Worm (Caenorhabditis elegans): ENCODE results near the gene T25E12.6.

Gene T25E12.6

DNA sequence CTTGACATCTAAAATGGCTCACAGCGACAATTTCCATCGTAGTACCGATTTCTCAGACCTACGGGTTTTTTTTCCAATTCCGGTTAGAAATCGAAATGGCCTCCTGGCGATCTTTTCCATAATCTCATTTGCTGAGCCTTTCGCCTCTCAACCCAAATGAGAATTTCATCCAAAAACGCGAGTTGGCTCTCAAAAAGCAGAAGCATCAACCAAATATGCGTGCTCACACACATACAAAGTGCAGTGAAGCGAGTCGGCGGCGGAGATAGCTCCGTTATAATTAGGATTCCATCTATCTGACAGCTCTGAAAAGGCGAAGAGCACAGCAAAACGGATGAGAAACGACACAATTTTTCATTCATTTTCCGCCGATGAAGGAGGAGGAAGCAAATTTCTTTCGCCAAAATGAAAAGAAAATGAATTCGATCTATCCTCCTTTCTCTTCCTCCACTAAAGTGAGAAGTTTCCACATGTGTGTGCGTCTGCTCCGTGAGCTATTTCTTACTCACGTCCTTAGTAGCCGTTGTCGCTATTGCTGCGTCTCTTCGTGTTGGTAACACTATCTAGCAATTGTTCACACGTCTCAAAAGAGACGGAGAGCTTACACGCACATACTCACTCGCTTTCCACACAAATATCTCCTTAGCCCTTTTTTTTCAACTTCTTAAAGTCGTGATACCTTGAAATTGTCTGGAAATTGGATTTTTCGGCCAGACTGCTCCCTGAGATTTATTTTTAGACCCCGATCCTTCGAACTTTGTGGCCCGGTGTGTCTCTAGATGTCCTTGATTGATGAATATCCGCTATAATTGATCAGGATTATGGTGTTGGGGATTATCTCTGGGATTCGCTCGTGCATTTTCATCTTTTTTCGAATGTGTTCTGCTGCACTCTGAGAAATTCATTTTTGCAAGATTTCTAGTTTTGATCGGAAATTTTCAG, 10.1 kb downstream of the T25E12.6 start:
- TF ChIP-seq nhr-129 (tag; optimal IDR thresholded peaks at IDR 0.05) (peak; percentile 26), C34F6.9 (tag; optimal IDR thresholded peaks at IDR 0.05) (peak; percentile 8), unc-55 (GFP tag; optimal IDR thresholded peaks at IDR 0.05) (peak; percentile 77), mdl-1 (tag; optimal IDR thresholded peaks at IDR 0.05) (no peak), ceh-82 (tag; optimal IDR thresholded peaks at IDR 0.05) (no peak)

DNA sequence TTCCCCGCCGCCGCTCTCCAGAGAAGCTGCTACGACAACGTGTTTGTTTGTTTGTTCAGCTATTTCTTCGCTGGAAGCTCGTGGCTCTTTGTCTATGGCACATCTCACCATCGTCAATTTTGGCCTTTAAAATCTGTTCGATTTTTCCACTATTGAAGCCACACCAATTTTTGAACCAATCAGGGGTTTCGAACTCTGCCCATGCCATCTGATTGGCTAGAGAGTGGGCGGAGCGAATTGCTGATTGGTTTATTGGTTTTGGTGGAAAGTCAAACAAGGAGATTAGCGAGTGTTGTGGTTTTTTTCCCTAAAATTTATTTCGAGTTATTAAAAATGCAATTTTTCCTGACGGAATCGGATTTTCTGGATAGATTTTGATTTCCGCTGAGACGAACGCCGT, 13.9 kb downstream of the T25E12.6 start:
- no peak for TF ChIP-seq zag-1 (tag; optimal IDR thresholded peaks at IDR 0.05)
- TF ChIP-seq alr-1 (tag; optimal IDR thresholded peaks at IDR 0.05), result no peak
- TF ChIP-seq snpc-4 (tag; optimal IDR thresholded peaks at IDR 0.05), result no peak
- TF ChIP-seq crh-2 (tag; optimal IDR thresholded peaks at IDR 0.05), result no peak
- TF ChIP-seq sma-3 (GFP tag; optimal IDR thresholded peaks at IDR 0.05), result no peak
- TF ChIP-seq C34F6.9 (tag; optimal IDR thresholded peaks at IDR 0.05), result no peak
- TF ChIP-seq nhr-11 (tag; optimal IDR thresholded peaks at IDR 0.05), result no peak
- no peak for TF ChIP-seq mbf-1 (tag; optimal IDR thresholded peaks at IDR 0.05)
- TF ChIP-seq lin-13 (GFP tag; optimal IDR thresholded peaks at IDR 0.05), result no peak
- TF ChIP-seq lin-39 (tag; optimal IDR thresholded peaks at IDR 0.05), result no peak
- no peak for TF ChIP-seq unc-55 (GFP tag; optimal IDR thresholded peaks at IDR 0.05)
- TF ChIP-seq ama-1 (optimal IDR thresholded peaks at IDR 0.05), result no peak
- no peak for TF ChIP-seq lin-11 (tag; optimal IDR thresholded peaks at IDR 0.05)
- no peak for TF ChIP-seq ztf-11 (tag; optimal IDR thresholded peaks at IDR 0.05)
- TF ChIP-seq aly-2 (tag; optimal IDR thresholded peaks at IDR 0.05), result no peak
- TF ChIP-seq egl-27 (tag; optimal IDR thresholded peaks at IDR 0.05), result no peak
- TF ChIP-seq sma-9 (GFP tag; optimal IDR thresholded peaks at IDR 0.05), result no peak
- no peak for TF ChIP-seq sma-9 (tag; optimal IDR thresholded peaks at IDR 0.05)
- TF ChIP-seq nhr-237 (tag; optimal IDR thresholded peaks at IDR 0.05), result no peak
- TF ChIP-seq unc-62 (GFP tag; optimal IDR thresholded peaks at IDR 0.05), result no peak

DNA sequence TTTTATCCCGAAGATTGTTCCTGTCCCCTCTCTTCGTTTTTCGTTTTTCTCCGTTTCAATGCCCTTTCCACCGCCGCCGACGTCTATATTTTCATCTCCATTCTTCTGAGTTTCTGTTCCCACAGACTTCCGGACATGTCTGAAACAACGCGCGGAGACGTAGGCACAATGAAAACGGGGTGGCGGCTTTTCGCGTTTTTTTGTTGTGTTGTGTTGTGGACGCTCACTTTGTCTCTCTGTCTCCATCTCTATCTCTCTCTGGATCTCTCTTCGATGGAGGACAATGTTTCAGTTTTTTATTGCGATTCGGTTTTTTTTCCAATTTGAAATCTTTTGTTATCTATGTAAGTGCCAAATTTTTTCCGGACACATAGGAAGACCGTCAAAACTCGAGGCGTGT, 17.7 kb downstream of the T25E12.6 start:
- no peak for TF ChIP-seq lin-11 (tag; optimal IDR thresholded peaks at IDR 0.05)
- no peak for TF ChIP-seq R02D3.7 (tag; optimal IDR thresholded peaks at IDR 0.05)
- peak; percentile 65 for TF ChIP-seq unc-55 (GFP tag; optimal IDR thresholded peaks at IDR 0.05)
- no peak for TF ChIP-seq peb-1 (tag; optimal IDR thresholded peaks at IDR 0.05)

DNA sequence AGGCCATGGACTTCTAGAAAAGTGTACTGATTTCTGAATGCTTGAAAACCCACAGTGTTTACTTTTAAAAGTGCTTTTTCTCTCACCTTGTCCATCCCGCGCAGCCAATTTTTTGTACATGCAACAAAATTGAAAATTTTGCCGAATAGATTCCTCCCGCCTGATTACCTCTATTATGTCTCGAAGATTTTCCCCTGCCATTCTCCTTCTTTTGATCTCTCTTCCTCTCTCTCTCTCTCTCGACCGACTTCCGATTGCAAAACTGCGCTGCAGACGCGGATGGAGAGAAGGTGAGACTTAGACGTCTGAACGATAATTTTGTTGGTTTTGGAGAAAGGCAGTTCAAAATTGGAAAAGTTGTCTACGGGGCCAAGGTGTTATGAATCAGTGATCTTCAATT, 32.2 kb downstream of the T25E12.6 start:
- TF ChIP-seq mdl-1 (tag; optimal IDR thresholded peaks at IDR 0.05), result no peak
- peak; percentile 19 for TF ChIP-seq nhr-129 (tag; optimal IDR thresholded peaks at IDR 0.05)
- no peak for TF ChIP-seq R02D3.7 (tag; optimal IDR thresholded peaks at IDR 0.05)
- no peak for TF ChIP-seq peb-1 (tag; optimal IDR thresholded peaks at IDR 0.05)
- TF ChIP-seq sma-9 (GFP tag; optimal IDR thresholded peaks at IDR 0.05), result peak; percentile 9
- no peak for TF ChIP-seq sma-9 (tag; optimal IDR thresholded peaks at IDR 0.05)
- TF ChIP-seq nhr-77 (tag; optimal IDR thresholded peaks at IDR 0.05), result no peak
- TF ChIP-seq nhr-237 (tag; optimal IDR thresholded peaks at IDR 0.05), result no peak

DNA sequence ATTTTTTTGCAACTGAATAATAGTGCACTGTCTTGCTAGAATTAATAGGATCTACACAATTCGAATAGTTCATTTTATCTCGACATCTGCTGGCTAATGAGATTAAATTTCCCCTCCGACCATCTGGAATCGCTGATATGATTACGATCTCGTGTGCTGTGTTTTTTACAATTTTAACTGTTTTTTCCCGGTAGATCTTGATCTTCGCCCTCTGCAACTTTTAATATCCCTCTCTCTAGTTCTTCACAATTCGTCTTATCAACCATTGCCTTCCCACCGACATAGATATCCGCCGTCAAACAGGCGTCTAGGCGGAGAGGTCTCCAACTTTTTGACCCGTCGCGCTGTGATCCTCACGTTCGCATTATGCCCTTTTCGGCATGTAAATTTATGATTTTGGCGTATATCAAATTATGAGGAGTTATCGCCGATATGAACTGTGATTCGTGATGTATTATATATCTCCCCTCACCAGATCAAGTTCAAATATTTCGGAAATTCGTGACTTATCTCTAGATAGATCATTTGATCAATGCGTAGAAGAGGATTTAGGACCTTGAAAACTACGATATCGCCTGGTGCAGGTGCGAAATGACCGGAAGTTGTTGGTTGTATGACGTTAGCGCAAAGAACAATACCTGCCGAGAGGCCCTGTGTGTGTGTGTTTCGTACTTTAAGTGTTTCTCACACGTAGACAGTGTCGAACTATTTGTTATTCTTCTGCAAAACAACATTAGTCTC, 36.5 kb downstream of the T25E12.6 start:
- TF ChIP-seq elt-3 (tag; optimal IDR thresholded peaks at IDR 0.05) (peak; percentile 18), sma-3 (GFP tag; optimal IDR thresholded peaks at IDR 0.05) (peak; percentile 25), zag-1 (tag; optimal IDR thresholded peaks at IDR 0.05) (no peak), nhr-129 (tag; optimal IDR thresholded peaks at IDR 0.05) (peak; percentile 9), sma-9 (GFP tag; optimal IDR thresholded peaks at IDR 0.05) (peak; percentile 43), sma-9 (tag; optimal IDR thresholded peaks at IDR 0.05) (no peak), nhr-12 (tag; optimal IDR thresholded peaks at IDR 0.05) (no peak), nhr-25 (tag; optimal IDR thresholded peaks at IDR 0.05) (peak; percentile 56), nhr-10 (tag; optimal IDR thresholded peaks at IDR 0.05) (no peak), elt-1 (tag; optimal IDR thresholded peaks at IDR 0.05) (peak; percentile 17), nhr-77 (tag; optimal IDR thresholded peaks at IDR 0.05) (no peak), nhr-21 (tag; optimal IDR thresholded peaks at IDR 0.05) (peak; percentile 76), peb-1 (tag; optimal IDR thresholded peaks at IDR 0.05) (no peak)
